Worm (Caenorhabditis elegans) whole organism, L4 larva: Measurements from ENCODE around the gene srh-46.

Source experiments
- D1046.2 ChIP-seq: fragments of 200-800 bp; sonication (Bioruptor generic); IDR thresholded peaks from 2 replicates; pipeline ENCODE4 v1.3.6; 2022; ENCODE audit warnings: missing genetic modification characterization, missing compliant biosample characterization
- F10B5.3 ChIP-seq: sonication (generic microtip); optimal IDR thresholded peaks from 2 replicates; lab custom pipeline; 2016; ENCODE audit warnings: mild to moderate bottlenecking, missing genetic modification characterization, missing compliant biosample characterization
- F37D6.2 ChIP-seq: sonication (generic microtip); optimal IDR thresholded peaks from 2 replicates; lab custom pipeline; 2016; ENCODE audit warnings: mild to moderate bottlenecking, missing genetic modification characterization, missing compliant biosample characterization
- F44E2.7 ChIP-seq: fragments of 200-800 bp; sonication (Bioruptor generic); IDR thresholded peaks from 2 replicates; pipeline ENCODE4 v2.1.2; 2022; ENCODE audit warnings: missing genetic modification characterization, missing compliant biosample characterization
- T20F7.1 ChIP-seq: fragments of 200-800 bp; sonication (Bioruptor generic); optimal IDR thresholded peaks from 2 replicates; lab custom pipeline; 2018; ENCODE audit warnings: mild to moderate bottlenecking, missing genetic modification characterization, missing compliant biosample characterization
- Y5F2A.4 ChIP-seq: fragments of 200-800 bp; sonication (Bioruptor generic); optimal IDR thresholded peaks from 2 replicates; lab custom pipeline; 2018; ENCODE audit warnings: mild to moderate bottlenecking, missing genetic modification characterization, missing compliant biosample characterization
- ama-1 ChIP-seq: fragments of 150-350 bp; optimal IDR thresholded peaks from 2 replicates; lab custom pipeline; 2014; ENCODE audit warnings: inconsistent platforms, mixed read lengths
- ceh-28 ChIP-seq: fragments of 150-350 bp; optimal IDR thresholded peaks from 2 replicates; lab custom pipeline; 2014; ENCODE audit warnings: missing biosample characterization, missing genetic modification reagents, missing genetic modification characterization
- daf-16 ChIP-seq, 3 experiments: sonication (generic microtip); optimal IDR thresholded peaks; 2 replicates each; lab custom pipeline; 2016 to 2017; ENCODE audit warnings: missing genetic modification characterization in 3 of 3, missing genetic modification reagents in 3 of 3, mild to moderate bottlenecking in 2 of 3, missing compliant biosample characterization in 2 of 3, missing biosample characterization in 1 of 3, moderate library complexity in 1 of 3
- daf-8 ChIP-seq: fragments of 200-800 bp; sonication (Bioruptor generic); IDR thresholded peaks from 2 replicates; pipeline ENCODE4 v1.3.6; 2022; ENCODE audit warnings: missing genetic modification characterization, missing compliant biosample characterization
- duxl-1 ChIP-seq: sonication (generic microtip); optimal IDR thresholded peaks from 2 replicates; lab custom pipeline; 2016; ENCODE audit warnings: mild to moderate bottlenecking, missing genetic modification characterization, moderate library complexity, missing compliant biosample characterization; ENCODE audit not compliant: poor library complexity
- egl-27 ChIP-seq: sonication (generic microtip); optimal IDR thresholded peaks from 3 replicates; lab custom pipeline; 2017; ENCODE audit warnings: missing biosample characterization, missing genetic modification reagents, missing genetic modification characterization
- hlh-11 ChIP-seq: fragments of 200-800 bp; sonication (Bioruptor generic); optimal IDR thresholded peaks from 2 replicates; lab custom pipeline; 2018; ENCODE audit warnings: mild to moderate bottlenecking, missing genetic modification characterization, missing compliant biosample characterization
- hmg-1.1 ChIP-seq: fragments of 200-800 bp; sonication (Bioruptor generic); IDR thresholded peaks from 2 replicates; pipeline ENCODE4 v1.3.6; 2022; ENCODE audit warnings: missing genetic modification reagents, missing genetic modification characterization, missing compliant biosample characterization
- jun-1 ChIP-seq: fragments of 150-350 bp; optimal IDR thresholded peaks from 2 replicates; lab custom pipeline; 2014; ENCODE audit warnings: missing biosample characterization, missing genetic modification reagents, missing genetic modification characterization
- lir-3 ChIP-seq: sonication (generic microtip); optimal IDR thresholded peaks from 2 replicates; lab custom pipeline; 2016; ENCODE audit warnings: mild to moderate bottlenecking, missing genetic modification characterization, missing compliant biosample characterization
- lsy-2 ChIP-seq, 2 experiments: fragments of 150-350 bp in 1 of 2; sonication (generic microtip) in 1 of 2; optimal IDR thresholded peaks; 2 replicates each; lab custom pipeline; 2014 to 2017; ENCODE audit warnings: missing biosample characterization in 2 of 2, missing genetic modification characterization in 2 of 2
- madf-9 ChIP-seq: fragments of 200-800 bp; sonication (Bioruptor generic); conservative IDR thresholded peaks from 2 replicates; pipeline ENCODE4 v1.3.6; 2022; ENCODE audit warnings: missing genetic modification reagents, missing genetic modification characterization, missing compliant biosample characterization
- mxl-3 ChIP-seq: fragments of 200-800 bp; sonication (Bioruptor generic); optimal IDR thresholded peaks from 2 replicates; lab custom pipeline; 2018; ENCODE audit warnings: mild to moderate bottlenecking, missing genetic modification characterization, missing compliant biosample characterization
- nhr-25 ChIP-seq: sonication (generic microtip); optimal IDR thresholded peaks from 2 replicates; lab custom pipeline; 2017; ENCODE audit warnings: missing genetic modification characterization, mild to moderate bottlenecking, missing compliant biosample characterization, antibody characterized with exemption, moderate library complexity, borderline replicate concordance; ENCODE audit not compliant: insufficient read depth
- nhr-28 ChIP-seq: fragments of 150-350 bp; optimal IDR thresholded peaks from 2 replicates; lab custom pipeline; 2014; ENCODE audit warnings: missing biosample characterization, missing genetic modification characterization
- nhr-41 ChIP-seq: fragments of 200-800 bp; sonication (Bioruptor generic); IDR thresholded peaks from 2 replicates; pipeline ENCODE4 v1.3.6; 2022; ENCODE audit warnings: missing genetic modification reagents, missing genetic modification characterization, missing compliant biosample characterization
- nhr-6 ChIP-seq: fragments of 150-350 bp; optimal IDR thresholded peaks from 2 replicates; lab custom pipeline; 2014; ENCODE audit warnings: missing biosample characterization, missing genetic modification characterization
- pha-4 ChIP-seq, 2 experiments: fragments of 150-350 bp in 1 of 2; fragments of 200-800 bp in 1 of 2; sonication (Bioruptor generic) in 1 of 2; IDR thresholded peaks in 1 of 2; optimal IDR thresholded peaks in 1 of 2; 2 replicates each; pipeline versions ENCODE4 v1.3.6 to Lab custom; 2014 to 2022; ENCODE audit warnings: missing genetic modification characterization in 2 of 2, missing genetic modification reagents in 2 of 2, missing biosample characterization in 1 of 2, missing compliant biosample characterization in 1 of 2
- php-3 ChIP-seq: fragments of 200-800 bp; sonication (Bioruptor generic); IDR thresholded peaks from 2 replicates; pipeline ENCODE4 v1.3.6; 2022; ENCODE audit warnings: missing genetic modification reagents, missing genetic modification characterization, missing compliant biosample characterization
- pqm-1 ChIP-seq: sonication (generic microtip); optimal IDR thresholded peaks from 2 replicates; lab custom pipeline; 2017; ENCODE audit warnings: missing biosample characterization, missing genetic modification characterization
- rbr-2 ChIP-seq: sonication (generic microtip); optimal IDR thresholded peaks from 2 replicates; lab custom pipeline; 2016; ENCODE audit warnings: missing genotype, missing genetic modification characterization, missing compliant biosample characterization
- saeg-2 ChIP-seq: fragments of 200-800 bp; sonication (Bioruptor generic); IDR thresholded peaks from 2 replicates; pipeline ENCODE4 v1.3.6; 2022; ENCODE audit warnings: missing genetic modification reagents, missing genetic modification characterization, missing compliant biosample characterization
- spr-1 ChIP-seq: sonication (generic microtip); optimal IDR thresholded peaks from 2 replicates; lab custom pipeline; 2016; ENCODE audit warnings: mild to moderate bottlenecking, missing genetic modification characterization, missing compliant biosample characterization
- unc-130 ChIP-seq: sonication (generic microtip); optimal IDR thresholded peaks from 2 replicates; lab custom pipeline; 2016; ENCODE audit warnings: missing genetic modification reagents, missing genetic modification characterization, missing compliant biosample characterization
- unc-62 ChIP-seq, 3 experiments: fragments of 150-350 bp in 1 of 3; sonication (generic microtip); optimal IDR thresholded peaks in 2 of 3; peaks in 1 of 3; 1 replicate in 1 of 3; 2 replicates in 2 of 3; lab custom pipeline; 2014 to 2017; ENCODE audit warnings: missing biosample characterization in 3 of 3, missing genetic modification characterization in 3 of 3, missing genetic modification reagents in 3 of 3, missing genotype in 1 of 3
- vab-7 ChIP-seq: fragments of 200-800 bp; sonication (Bioruptor generic); IDR thresholded peaks from 2 replicates; pipeline ENCODE4 v1.3.6; 2022; ENCODE audit warnings: missing genetic modification reagents, missing genetic modification characterization, missing compliant biosample characterization
- zag-1 ChIP-seq: fragments of 150-350 bp; optimal IDR thresholded peaks from 2 replicates; lab custom pipeline; 2014; ENCODE audit warnings: missing biosample characterization, missing genetic modification characterization
- zfp-3 ChIP-seq: fragments of 200-800 bp; sonication (Bioruptor generic); conservative IDR thresholded peaks from 2 replicates; pipeline ENCODE4 v1.3.6; 2022; ENCODE audit warnings: missing genetic modification reagents, missing genetic modification characterization, missing compliant biosample characterization
- ztf-11 ChIP-seq: fragments of 150-350 bp; optimal IDR thresholded peaks from 2 replicates; lab custom pipeline; 2014; ENCODE audit warnings: missing biosample characterization, missing genetic modification characterization

The srh-46 gene

ce11 chrV:11326914-11327367 is 24.3 kb upstream of the srh-46 start, which contains the start of gene tmed-10 (continued):
- TF ChIP-seq lsy-2 (tag; optimal IDR thresholded peaks at IDR 0.05; lab: Kevin White, UChicago), result peak in 1 of 2 experiments; percentile 93
- TF ChIP-seq jun-1, result no peak
- TF ChIP-seq madf-9 (GFP tag; lab: Robert Waterston, UW), result no peak
- TF ChIP-seq nhr-6, result no peak
- 0 out of 2 replicates have a peak, but pooled peaks have one; percentile 51 for TF ChIP-seq pha-4 (GFP tag; IDR thresholded peaks at IDR 0.05; lab: Robert Waterston, UW)
- peak; percentile 18 for TF ChIP-seq pha-4 (tag; optimal IDR thresholded peaks at IDR 0.05; lab: Kevin White, UChicago)
- TF ChIP-seq T20F7.1 (GFP tag; lab: Kevin White, UChicago), result peak; percentile 50
- no peak for TF ChIP-seq F37D6.2 (tag; lab: Kevin White, UChicago)

DNA sequence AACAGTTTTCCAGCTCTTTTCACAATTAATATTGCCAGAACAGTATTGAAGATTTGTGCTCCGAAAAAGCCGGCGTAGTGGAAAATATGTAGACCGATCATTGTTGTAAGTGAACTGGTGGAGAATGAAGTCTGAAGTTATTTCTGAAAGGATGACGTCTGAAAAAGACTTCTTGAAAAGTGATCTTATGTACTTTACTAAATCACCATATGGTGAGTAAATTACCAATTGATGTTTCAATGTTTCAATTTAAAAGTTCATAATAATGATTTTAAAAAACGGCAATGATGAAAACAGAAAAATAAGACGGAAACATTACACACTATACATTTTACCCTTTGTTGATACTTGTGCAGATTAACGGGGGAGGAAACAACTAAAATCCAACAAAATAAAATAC is 21.0 kb upstream of the srh-46 start, which contains the start of gene str-141:
TSS of gene str-141 (minus strand) at position 101 of the 400 bp plus-strand sequence.
- no peak for TF ChIP-seq saeg-2 (GFP tag; lab: Robert Waterston, UW)
- TF ChIP-seq unc-62 (GFP tag; optimal IDR thresholded peaks at IDR 0.05 in 1 of 2; lab: Kevin White, UChicago), result peak in 1 of 2 experiments; percentile 3
- no peak for TF ChIP-seq unc-62 (tag; optimal IDR thresholded peaks at IDR 0.05; lab: Kevin White, UChicago)
- TF ChIP-seq ztf-11 (tag; lab: Kevin White, UChicago), result no peak
- no peak for TF ChIP-seq ceh-28
- TF ChIP-seq Y5F2A.4 (GFP tag; lab: Kevin White, UChicago), result no peak
- TF ChIP-seq pqm-1 (tag; lab: Kevin White, UChicago), result no peak
- TF ChIP-seq F10B5.3 (tag; lab: Kevin White, UChicago), result no peak
- no peak for TF ChIP-seq zfp-3 (GFP tag; lab: Robert Waterston, UW)
- no peak for TF ChIP-seq F44E2.7 (GFP tag; lab: Robert Waterston, UW)
- TF ChIP-seq unc-130 (GFP tag; lab: Kevin White, UChicago), result no peak
- no peak for TF ChIP-seq egl-27
- TF ChIP-seq ama-1 (lab: Kevin White, UChicago), result peak; percentile 12
- TF ChIP-seq hmg-1.1, result no peak
- no peak for TF ChIP-seq nhr-6
- TF ChIP-seq D1046.2 (GFP tag; lab: Robert Waterston, UW), result no peak
- TF ChIP-seq daf-8 (GFP tag; lab: Robert Waterston, UW), result no peak
- no peak for TF ChIP-seq nhr-25 (tag; lab: Kevin White, UChicago)
- no peak for TF ChIP-seq php-3
- no peak for TF ChIP-seq mxl-3
- peak; percentile 4 for TF ChIP-seq duxl-1 (tag; lab: Kevin White, UChicago)
- no peak for TF ChIP-seq zag-1 (tag; lab: Kevin White, UChicago)
- TF ChIP-seq lir-3, result no peak
- TF ChIP-seq spr-1 (tag; lab: Kevin White, UChicago), result no peak
- TF ChIP-seq vab-7 (GFP tag; lab: Robert Waterston, UW), result no peak
- no peak for TF ChIP-seq nhr-41 (GFP tag; lab: Robert Waterston, UW)

DNA sequence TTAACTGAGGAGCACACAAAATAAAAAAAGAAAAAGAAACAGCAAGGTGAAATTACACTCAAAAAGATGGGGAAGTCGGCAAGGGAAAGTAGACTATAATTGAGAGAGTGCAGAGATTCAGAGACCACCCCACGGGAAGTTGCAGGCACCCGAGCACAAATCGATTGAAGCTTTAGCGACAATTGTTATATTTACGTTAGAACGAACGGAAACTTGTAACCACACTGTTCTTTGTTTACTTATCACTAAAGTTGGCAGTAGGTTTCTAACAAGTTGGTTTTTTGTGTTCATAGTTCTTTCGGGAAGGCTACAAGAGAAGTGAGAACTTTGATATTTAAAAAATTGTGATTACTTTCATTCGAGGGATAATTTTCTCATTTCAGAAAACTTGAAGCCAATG is 19.0 kb upstream of the srh-46 start, which contains the start of gene F47G9.4:
TSS of gene F47G9.4 (minus strand) at position 98 of the 400 bp plus-strand sequence.
- no peak for TF ChIP-seq daf-16 (GFP tag; optimal IDR thresholded peaks at IDR 0.05; lab: Kevin White, UChicago)
- peak; percentile 18 for TF ChIP-seq daf-16 (tag; optimal IDR thresholded peaks at IDR 0.05; lab: Kevin White, UChicago)
- TF ChIP-seq nhr-28 (tag; lab: Kevin White, UChicago), result peak; percentile 48
- TF ChIP-seq egl-27, result no peak
- no peak for TF ChIP-seq pha-4 (GFP tag; IDR thresholded peaks at IDR 0.05; lab: Robert Waterston, UW)
- peak; percentile 74 for TF ChIP-seq pha-4 (tag; optimal IDR thresholded peaks at IDR 0.05; lab: Kevin White, UChicago)
- no peak for TF ChIP-seq rbr-2
- peak; percentile 25 for TF ChIP-seq hlh-11 (tag; lab: Kevin White, UChicago)
